Fruit fly (Drosophila melanogaster) whole organism, embryonic: Measurements from ENCODE around the gene CG15186.

Source experiments
- CG10366 ChIP-seq: fragments of 200-800 bp; sonication (Bioruptor generic); IDR thresholded peaks from 2 replicates; pipeline ENCODE4 v1.3.6; 2022; ENCODE audit warnings: missing biosample characterization, missing genetic modification characterization
- CG15696 ChIP-seq: fragments of 200-800 bp; sonication (Bioruptor generic); optimal IDR thresholded peaks from 2 replicates; lab custom pipeline; 2019; ENCODE audit warnings: missing biosample characterization, mild to moderate bottlenecking, missing genetic modification characterization, moderate library complexity
- Hand ChIP-seq: fragments of 200-800 bp; sonication (Bioruptor generic); optimal IDR thresholded peaks from 2 replicates; lab custom pipeline; 2017; ENCODE audit warnings: mild to moderate bottlenecking, missing biosample characterization, missing genetic modification reagents, missing genetic modification characterization
- br ChIP-seq: fragments of >200 bp; optimal IDR thresholded peaks from 2 replicates; lab custom pipeline; 2017
- kni ChIP-seq: fragments of 200-800 bp; sonication (Bioruptor generic); optimal IDR thresholded peaks from 3 replicates; lab custom pipeline; 2017; ENCODE audit warnings: mild to moderate bottlenecking, missing biosample characterization, missing genetic modification reagents, missing genetic modification characterization
- psq ChIP-seq: fragments of 200-800 bp; sonication (Bioruptor generic); optimal IDR thresholded peaks from 2 replicates; lab custom pipeline; 2017; ENCODE audit warnings: missing biosample characterization, missing genetic modification characterization
- tna ChIP-seq: fragments of 200-800 bp; sonication (Bioruptor generic); IDR thresholded peaks from 2 replicates; pipeline ENCODE4 v1.3.6; 2022; ENCODE audit warnings: missing biosample characterization, missing genetic modification characterization; ENCODE audit not compliant: partially characterized antibody

dm6 chr3R:6495938-6496337 lies 17.8 kb downstream of the CG15186 start:
- TF ChIP-seq psq (GFP tag; lab: Kevin White, UChicago) (no peak), tna (no peak), br (no peak), kni (no peak), Hand (GFP tag; lab: Kevin White, UChicago) (no peak), CG10366 (GFP tag; lab: Robert Waterston, UW) (no peak), CG15696 (tag; lab: Kevin White, UChicago) (no peak)
